Fruit fly (Drosophila melanogaster): ENCODE results near the gene Rpp14a.

DNA sequence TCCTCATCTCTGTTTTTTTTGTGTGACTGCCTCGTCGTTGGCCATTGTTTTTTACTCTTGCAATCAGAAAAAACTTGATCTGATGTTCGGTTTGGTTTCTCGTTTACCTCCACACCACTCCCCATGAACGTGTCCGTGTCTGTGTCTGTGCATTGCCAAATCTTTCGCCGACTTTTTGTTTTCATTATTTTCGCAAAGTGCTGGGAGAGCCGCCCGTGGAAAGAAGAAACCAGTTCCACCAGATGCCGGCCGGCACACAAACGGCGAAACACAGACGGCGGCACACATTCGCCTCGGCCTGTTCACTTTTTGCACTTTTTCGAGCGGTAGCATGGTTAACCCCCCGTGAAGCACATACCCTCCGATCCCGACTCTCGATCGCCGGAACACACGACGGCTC, 38.7 kb downstream of the Rpp14a start:
- no peak for TF ChIP-seq D1 (tag; optimal IDR thresholded peaks at IDR 0.05)
- TF ChIP-seq CG14655 (GFP tag; optimal IDR thresholded peaks at IDR 0.05), result no peak
- TF ChIP-seq CG4496 (GFP tag; IDR thresholded peaks at IDR 0.05), result no peak
- TF ChIP-seq fd96Ca (GFP tag; IDR thresholded peaks at IDR 0.05), result no peak; the same call in 2 of the 3 replicates
- no peak for TF ChIP-seq CG32121 (GFP tag; IDR thresholded peaks at IDR 0.05)
- TF ChIP-seq EcR (GFP tag; optimal IDR thresholded peaks at IDR 0.05), result no peak
- TF ChIP-seq CG17806 (tag; optimal IDR thresholded peaks at IDR 0.05), result no peak
- TF ChIP-seq CG9948 (tag; optimal IDR thresholded peaks at IDR 0.05), result no peak

Measured in whole organism, pupa.